Fruit fly (Drosophila melanogaster) whole organism, embryonic: ENCODE measurements around the gene CG14854.

Experiments
- CG33213 ChIP-seq: fragments of 200-800 bp; sonication (Bioruptor generic); optimal IDR thresholded peaks from 3 replicates; lab custom pipeline; 2016; ENCODE audit warnings: missing biosample characterization, missing genetic modification characterization
- Hmx ChIP-seq: fragments of 200-800 bp; sonication (Bioruptor generic); optimal IDR thresholded peaks from 2 replicates; lab custom pipeline; 2016; ENCODE audit warnings: missing biosample characterization, missing genetic modification characterization
- Myb ChIP-seq: fragments of 200-800 bp; sonication (Bioruptor generic); optimal IDR thresholded peaks from 2 replicates; lab custom pipeline; 2016; ENCODE audit warnings: missing biosample characterization, missing genetic modification characterization

The CG14854 gene

DNA sequence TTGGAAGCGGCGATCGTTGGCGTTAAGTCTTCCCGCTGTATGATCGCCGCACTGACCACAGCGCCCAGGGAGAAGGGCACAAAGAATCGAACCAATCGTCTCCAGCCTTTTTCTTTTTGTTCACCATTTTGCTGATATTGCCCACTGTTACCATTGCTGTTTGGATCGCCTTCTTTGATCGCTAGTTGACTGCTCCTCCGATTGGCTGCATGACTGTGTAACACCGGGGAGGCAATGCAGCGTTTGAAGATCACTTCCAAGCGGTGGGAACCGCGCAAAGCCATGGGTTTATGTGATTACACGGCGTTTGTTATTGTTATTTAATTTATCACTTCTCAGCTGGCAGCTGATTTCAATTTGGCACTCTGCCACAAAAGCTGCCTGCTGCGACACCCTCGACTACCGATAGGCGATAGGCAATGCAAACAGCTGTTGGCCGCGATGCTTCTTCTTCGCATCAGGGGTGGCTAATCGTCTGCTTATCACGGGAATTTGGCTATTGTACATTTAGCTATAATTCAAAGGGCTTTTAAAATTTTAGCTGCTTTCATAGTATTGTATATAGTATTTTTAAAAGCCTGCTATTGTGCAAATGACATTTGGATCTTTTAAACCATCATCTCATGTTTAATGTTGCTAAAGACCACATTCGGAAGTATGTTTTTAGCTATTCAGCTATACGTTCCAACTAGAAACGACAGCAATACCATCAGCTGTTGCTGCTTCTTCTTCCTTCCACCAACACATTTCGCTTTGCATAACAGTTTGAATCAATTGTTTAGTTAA lies 48.5 kb downstream of the CG14854 start, which contains the start of the genes HtrA2 and mRpL11 (continued):
- TF ChIP-seq Myb (GFP tag; lab: Kevin White, UChicago) (peak; percentile 73), Hmx (GFP tag; lab: Kevin White, UChicago) (no peak), CG33213 (GFP tag; lab: Kevin White, UChicago) (peak; percentile 18)
